Worm (Caenorhabditis elegans): ENCODE measurements around the gene tbx-7.

The tbx-7 gene

ce11 chrIII:6028432-6028831 lies at the start of gene tbx-7:
Gene tbx-7, minus strand, starts transcription at chrIII:6028532.
- no peak for TF ChIP-seq scrt-1 (GFP tag; IDR thresholded peaks at IDR 0.05)
- TF ChIP-seq sea-1 (GFP tag; conservative IDR thresholded peaks at IDR 0.05) = no peak
- TF ChIP-seq F13C5.2 (tag; optimal IDR thresholded peaks at IDR 0.05) = no peak
- no peak for TF ChIP-seq flt-1 (GFP tag; IDR thresholded peaks at IDR 0.05)
- no peak for TF ChIP-seq tbx-11 (GFP tag; IDR thresholded peaks at IDR 0.05)
- no peak for TF ChIP-seq ama-1 (optimal IDR thresholded peaks at IDR 0.05)
- TF ChIP-seq hmg-4 (GFP tag; optimal IDR thresholded peaks at IDR 0.05) = no peak
- no peak for TF ChIP-seq B0310.2 (tag; optimal IDR thresholded peaks at IDR 0.05)
- no peak for TF ChIP-seq aly-1 (tag; optimal IDR thresholded peaks at IDR 0.05)
- TF ChIP-seq ceh-36 (tag; optimal IDR thresholded peaks at IDR 0.05) = no peak
- no peak for TF ChIP-seq hmbx-1 (tag; optimal IDR thresholded peaks at IDR 0.05)
- no peak for TF ChIP-seq tra-4 (tag; optimal IDR thresholded peaks at IDR 0.05)

ce11 chrIII:6077973-6078372 lies 49.6 kb upstream of the tbx-7 start:
- no peak for TF ChIP-seq tra-4 (tag; optimal IDR thresholded peaks at IDR 0.05)
- no peak for TF ChIP-seq ceh-13 (GFP tag; optimal IDR thresholded peaks at IDR 0.05)
- no peak for TF ChIP-seq tbx-37 (GFP tag; conservative IDR thresholded peaks at IDR 0.05)
- TF ChIP-seq pes-1 (GFP tag; IDR thresholded peaks at IDR 0.05) = no peak
- TF ChIP-seq hnd-1 (tag; optimal IDR thresholded peaks at IDR 0.05) = no peak
- TF ChIP-seq ceh-36 (tag; optimal IDR thresholded peaks at IDR 0.05) = no peak
- no peak for TF ChIP-seq sea-1 (GFP tag; conservative IDR thresholded peaks at IDR 0.05)
- TF ChIP-seq hmbx-1 (tag; optimal IDR thresholded peaks at IDR 0.05) = no peak

DNA sequence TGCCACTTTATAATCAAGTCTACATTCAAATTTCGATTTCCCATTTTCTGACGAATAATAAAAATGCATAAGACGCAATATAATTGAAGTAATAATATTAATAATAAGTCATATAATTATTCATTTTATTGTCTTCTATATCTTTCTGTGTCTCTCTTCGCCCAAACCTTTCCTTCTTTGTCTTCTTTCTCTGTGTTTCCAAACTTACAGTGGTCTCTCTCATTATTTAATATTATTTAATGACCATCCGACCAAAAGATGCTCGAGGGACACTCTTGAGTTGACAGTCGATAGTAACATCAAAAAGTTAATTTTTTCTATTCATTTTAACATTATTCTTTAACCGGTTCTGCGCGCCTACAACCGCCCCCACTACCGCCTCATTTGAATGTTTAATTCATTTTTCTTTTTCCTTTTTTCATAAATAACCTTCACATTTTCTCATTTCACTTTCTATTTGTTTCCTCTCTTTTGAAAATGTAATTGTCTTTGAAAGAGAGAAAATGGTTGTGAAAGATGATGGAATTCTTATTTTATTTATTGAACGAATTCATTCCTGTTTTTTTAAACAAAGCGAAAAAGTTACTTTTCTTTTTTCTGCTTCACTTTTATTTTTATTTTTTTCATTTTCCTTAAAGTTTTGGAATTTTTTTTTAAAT lies 45.5 kb upstream of the tbx-7 start:
- no peak for TF ChIP-seq ceh-13 (GFP tag; optimal IDR thresholded peaks at IDR 0.05)
- TF ChIP-seq F13C5.2 (tag; optimal IDR thresholded peaks at IDR 0.05) = peak; percentile 4

DNA sequence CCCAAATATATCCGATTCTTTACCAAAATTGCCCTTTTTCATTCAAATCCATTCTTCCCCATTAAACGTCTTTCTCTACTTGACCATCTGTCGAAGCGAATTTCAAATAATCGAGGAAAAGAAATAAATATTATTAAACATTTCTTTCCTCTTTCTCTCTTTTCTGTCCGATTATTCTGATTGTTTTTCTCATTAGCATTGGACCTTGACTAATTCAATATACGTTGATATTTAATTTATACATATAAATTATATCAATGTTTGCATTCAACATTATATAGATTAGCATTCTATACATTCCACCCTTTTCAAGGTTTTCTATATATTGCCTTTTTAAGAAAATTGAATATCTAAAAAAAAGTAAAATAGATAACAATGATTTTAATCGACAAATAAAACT lies 44.6 kb upstream of the tbx-7 start:
- TF ChIP-seq F13C5.2 (tag; optimal IDR thresholded peaks at IDR 0.05) (no peak), B0310.2 (tag; optimal IDR thresholded peaks at IDR 0.05) (no peak), hmbx-1 (tag; optimal IDR thresholded peaks at IDR 0.05) (no peak), aly-1 (tag; optimal IDR thresholded peaks at IDR 0.05) (no peak)

- no peak for TF ChIP-seq flt-1 (GFP tag; IDR thresholded peaks at IDR 0.05)
- TF ChIP-seq scrt-1 (GFP tag; IDR thresholded peaks at IDR 0.05) = no peak
- no peak for TF ChIP-seq B0310.2 (tag; optimal IDR thresholded peaks at IDR 0.05)
- no peak for TF ChIP-seq sea-1 (GFP tag; conservative IDR thresholded peaks at IDR 0.05)
- no peak for TF ChIP-seq tbx-37 (GFP tag; conservative IDR thresholded peaks at IDR 0.05)
- no peak for TF ChIP-seq hmg-4 (GFP tag; optimal IDR thresholded peaks at IDR 0.05)
- TF ChIP-seq ets-7 (tag; optimal IDR thresholded peaks at IDR 0.05) = no peak
- TF ChIP-seq pes-1 (GFP tag; IDR thresholded peaks at IDR 0.05) = no peak
- TF ChIP-seq ama-1 (optimal IDR thresholded peaks at IDR 0.05) = no peak
These were observed 39.2 kb upstream of the tbx-7 start, which contains the start of gene mapk-15 for ce11 chrIII:6067557-6067956. Gene mapk-15, plus strand, starts transcription at chrIII:6067857.

ce11 chrIII:6056770-6057169 lies 28.4 kb upstream of the tbx-7 start, which contains the start of gene clc-10:
Gene clc-10, plus strand, starts transcription at chrIII:6057070.
- no peak for TF ChIP-seq ceh-13 (GFP tag; optimal IDR thresholded peaks at IDR 0.05)
- TF ChIP-seq flt-1 (GFP tag; IDR thresholded peaks at IDR 0.05) = no peak
- TF ChIP-seq tbx-37 (GFP tag; conservative IDR thresholded peaks at IDR 0.05) = no peak
- TF ChIP-seq ceh-36 (tag; optimal IDR thresholded peaks at IDR 0.05) = no peak
- TF ChIP-seq hnd-1 (tag; optimal IDR thresholded peaks at IDR 0.05) = no peak
- TF ChIP-seq hmg-4 (GFP tag; optimal IDR thresholded peaks at IDR 0.05) = no peak
- no peak for TF ChIP-seq B0310.2 (tag; optimal IDR thresholded peaks at IDR 0.05)
- TF ChIP-seq scrt-1 (GFP tag; IDR thresholded peaks at IDR 0.05) = no peak
- TF ChIP-seq hmbx-1 (tag; optimal IDR thresholded peaks at IDR 0.05) = no peak
- no peak for TF ChIP-seq F13C5.2 (tag; optimal IDR thresholded peaks at IDR 0.05)
- no peak for TF ChIP-seq tbx-11 (GFP tag; IDR thresholded peaks at IDR 0.05)
- no peak for TF ChIP-seq pes-1 (GFP tag; IDR thresholded peaks at IDR 0.05)
- TF ChIP-seq tra-4 (tag; optimal IDR thresholded peaks at IDR 0.05) = no peak
- no peak for TF ChIP-seq ama-1 (optimal IDR thresholded peaks at IDR 0.05)
- no peak for TF ChIP-seq sea-1 (GFP tag; conservative IDR thresholded peaks at IDR 0.05)
- TF ChIP-seq ets-7 (tag; optimal IDR thresholded peaks at IDR 0.05) = no peak
- TF ChIP-seq aly-1 (tag; optimal IDR thresholded peaks at IDR 0.05) = no peak

DNA sequence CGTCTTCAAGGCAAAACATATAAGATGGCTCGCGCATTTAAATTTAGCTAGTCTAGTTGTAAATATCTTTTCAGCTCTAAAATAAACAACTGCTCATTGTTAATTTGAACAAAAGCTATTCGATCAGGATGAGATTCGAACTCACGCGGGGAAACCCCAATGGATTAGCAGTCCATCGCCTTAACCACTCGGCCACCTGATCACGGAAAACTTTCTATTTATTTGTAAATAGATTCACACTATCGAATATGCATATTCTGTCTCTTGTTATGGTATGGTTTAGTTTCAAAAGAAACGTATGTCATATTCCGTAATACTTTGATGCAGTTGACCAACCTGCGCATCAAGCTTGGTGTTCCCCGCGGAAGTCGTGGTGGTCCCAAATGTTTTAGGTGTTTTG lies 27.8 kb upstream of the tbx-7 start:
- TF ChIP-seq B0310.2 (tag; optimal IDR thresholded peaks at IDR 0.05) (no peak), pes-1 (GFP tag; IDR thresholded peaks at IDR 0.05) (no peak), aly-1 (tag; optimal IDR thresholded peaks at IDR 0.05) (no peak), ceh-13 (GFP tag; optimal IDR thresholded peaks at IDR 0.05) (no peak), ceh-36 (tag; optimal IDR thresholded peaks at IDR 0.05) (no peak), tra-4 (tag; optimal IDR thresholded peaks at IDR 0.05) (no peak), tbx-11 (GFP tag; IDR thresholded peaks at IDR 0.05) (no peak), sea-1 (GFP tag; conservative IDR thresholded peaks at IDR 0.05) (no peak), ama-1 (optimal IDR thresholded peaks at IDR 0.05) (no peak), F13C5.2 (tag; optimal IDR thresholded peaks at IDR 0.05) (no peak), hnd-1 (tag; optimal IDR thresholded peaks at IDR 0.05) (no peak), hmg-4 (GFP tag; optimal IDR thresholded peaks at IDR 0.05) (no peak), ets-7 (tag; optimal IDR thresholded peaks at IDR 0.05) (no peak), flt-1 (GFP tag; IDR thresholded peaks at IDR 0.05) (no peak), tbx-37 (GFP tag; conservative IDR thresholded peaks at IDR 0.05) (no peak), scrt-1 (GFP tag; IDR thresholded peaks at IDR 0.05) (no peak), hmbx-1 (tag; optimal IDR thresholded peaks at IDR 0.05) (no peak)

- no peak for TF ChIP-seq hnd-1 (tag; optimal IDR thresholded peaks at IDR 0.05)
- no peak for TF ChIP-seq ama-1 (optimal IDR thresholded peaks at IDR 0.05)
- TF ChIP-seq ceh-36 (tag; optimal IDR thresholded peaks at IDR 0.05) = no peak
- TF ChIP-seq hmbx-1 (tag; optimal IDR thresholded peaks at IDR 0.05) = no peak
- TF ChIP-seq ets-7 (tag; optimal IDR thresholded peaks at IDR 0.05) = no peak
- TF ChIP-seq scrt-1 (GFP tag; IDR thresholded peaks at IDR 0.05) = no peak
These were observed 27.4 kb upstream of the tbx-7 start, which contains the start of gene F40H6.5 for ce11 chrIII:6055706-6056105. Gene F40H6.5, minus strand, starts transcription at chrIII:6055806.

All from whole organism, early embryonic.